Fruit fly (Drosophila melanogaster): Measurements from ENCODE around the gene CG1835.

The CG1835 gene

dm6 chrX:20693814-20694452 lies 32.2 kb downstream of the CG1835 start (continued):
- peak; percentile 0 for TF ChIP-seq D19A (tag; optimal IDR thresholded peaks at IDR 0.05)
- no peak for TF ChIP-seq Meics (GFP tag; optimal IDR thresholded peaks at IDR 0.05)
- TF ChIP-seq grau (tag; optimal IDR thresholded peaks at IDR 0.05) = no peak
- peak; percentile 69 for TF ChIP-seq pros (GFP tag; optimal IDR thresholded peaks at IDR 0.05)
- TF ChIP-seq run (tag; optimal IDR thresholded peaks at IDR 0.05) = peak; percentile 91
- no peak for TF ChIP-seq CG10366 (GFP tag; IDR thresholded peaks at IDR 0.05)
- TF ChIP-seq Lpt (GFP tag; optimal IDR thresholded peaks at IDR 0.05) = no peak
- TF ChIP-seq Trl (optimal IDR thresholded peaks at IDR 0.05) = peak; percentile 51 to 66
- no peak for TF ChIP-seq Trl (GFP tag; optimal IDR thresholded peaks at IDR 0.05)
- TF ChIP-seq pan (optimal IDR thresholded peaks at IDR 0.05) = no peak
- TF ChIP-seq pan (GFP tag; optimal IDR thresholded peaks at IDR 0.05 in 1 of 2, IDR thresholded peaks at IDR 0.05 in 1 of 2) = no peak
- TF ChIP-seq CG2202 (tag; optimal IDR thresholded peaks at IDR 0.05) = no peak
- no peak for TF ChIP-seq CG12104 (GFP tag; optimal IDR thresholded peaks at IDR 0.05)
- no peak for TF ChIP-seq tio (GFP tag; optimal IDR thresholded peaks at IDR 0.05)
- no peak for TF ChIP-seq CG42726 (GFP tag; IDR thresholded peaks at IDR 0.05; ENCODE audit: partially characterized antibody)
- no peak for TF ChIP-seq H15 (GFP tag; IDR thresholded peaks at IDR 0.05)
- no peak for TF ChIP-seq ara (GFP tag; IDR thresholded peaks at IDR 0.05)
- no peak for TF ChIP-seq CG1529 (GFP tag; optimal IDR thresholded peaks at IDR 0.05)
- TF ChIP-seq sd (tag; optimal IDR thresholded peaks at IDR 0.05) = peak; percentile 49
- TF ChIP-seq seq (GFP tag; IDR thresholded peaks at IDR 0.05) = peak; percentile 86
- TF ChIP-seq oc (tag; optimal IDR thresholded peaks at IDR 0.05) = no peak
- TF ChIP-seq hbn (GFP tag; IDR thresholded peaks at IDR 0.05; ENCODE audit: partially characterized antibody) = no peak
- no peak for TF ChIP-seq E2f1 (GFP tag; IDR thresholded peaks at IDR 0.05)
- TF ChIP-seq CG18011 (GFP tag; optimal IDR thresholded peaks at IDR 0.05) = no peak
- no peak for TF ChIP-seq CG2875 (GFP tag; optimal IDR thresholded peaks at IDR 0.05)
- TF ChIP-seq sc (optimal IDR thresholded peaks at IDR 0.05) = no peak
- no peak for TF ChIP-seq sc (GFP tag; optimal IDR thresholded peaks at IDR 0.05)

- TF ChIP-seq CG15601 (tag; optimal IDR thresholded peaks at IDR 0.05) = no peak
- TF ChIP-seq crol (GFP tag; IDR thresholded peaks at IDR 0.05) = no peak
- TF ChIP-seq HLH54F (GFP tag; optimal IDR thresholded peaks at IDR 0.05) = no peak
- TF ChIP-seq bsh (GFP tag; optimal IDR thresholded peaks at IDR 0.05) = no peak
- peak; percentile 63 for TF ChIP-seq zen (tag; optimal IDR thresholded peaks at IDR 0.05)
- peak; percentile 14 for TF ChIP-seq CG10979 (tag; optimal IDR thresholded peaks at IDR 0.05)
- peak in 1 of 2 experiments; percentile 7 for TF ChIP-seq eve (GFP tag; optimal IDR thresholded peaks at IDR 0.05)
- TF ChIP-seq sqz (GFP tag; optimal IDR thresholded peaks at IDR 0.05) = no peak
- peak; percentile 43; the same call in 1 of the 2 replicates for TF ChIP-seq Xrp1 (GFP tag; IDR thresholded peaks at IDR 0.05)
- TF ChIP-seq dmrt11E (tag; optimal IDR thresholded peaks at IDR 0.05) = peak; percentile 30
- TF ChIP-seq chif (GFP tag; optimal IDR thresholded peaks at IDR 0.05) = peak in 1 of 2 experiments; percentile 24
- peak; percentile 25; the same call in 1 of the 2 replicates for TF ChIP-seq CG4404 (GFP tag; IDR thresholded peaks at IDR 0.05)
- no peak for TF ChIP-seq Kr (GFP tag; optimal IDR thresholded peaks at IDR 0.05)
- no peak for TF ChIP-seq sisA (GFP tag; IDR thresholded peaks at IDR 0.05)
- 0 out of 3 replicates have a peak, but pooled peaks have one; percentile 47 for TF ChIP-seq zfh1 (GFP tag; IDR thresholded peaks at IDR 0.05)
- peak; percentile 12 for TF ChIP-seq CG9727 (GFP tag; optimal IDR thresholded peaks at IDR 0.05)
- no peak for TF ChIP-seq prd (optimal IDR thresholded peaks at IDR 0.05)
- TF ChIP-seq prd (GFP tag; IDR thresholded peaks at IDR 0.05) = peak; percentile 72
- peak; percentile 34 for TF ChIP-seq Ets65A (GFP tag)
- TF ChIP-seq gem (tag; optimal IDR thresholded peaks at IDR 0.05) = peak; percentile 16
- no peak for TF ChIP-seq ssp (GFP tag; IDR thresholded peaks at IDR 0.05)
- peak; percentile 72 for TF ChIP-seq sens (GFP tag)
- peak; percentile 15 for TF ChIP-seq phol (tag; optimal IDR thresholded peaks at IDR 0.05)
Measured at dm6 chrX:20702904-20703303, 41.2 kb downstream of the CG1835 start.
